Worm (Caenorhabditis elegans): ENCODE data around the gene fbxb-41.

ce11 chrII:1063926-1064325, 21.8 kb upstream of the fbxb-41 start:
- TF ChIP-seq nhr-76 (tag; optimal IDR thresholded peaks at IDR 0.05) (no peak), nhr-12 (tag; optimal IDR thresholded peaks at IDR 0.05) (no peak), nhr-11 (tag; optimal IDR thresholded peaks at IDR 0.05) (no peak), elt-3 (tag; optimal IDR thresholded peaks at IDR 0.05) (no peak), nhr-237 (tag; optimal IDR thresholded peaks at IDR 0.05) (no peak), elt-2 (tag; optimal IDR thresholded peaks at IDR 0.05) (no peak), ceh-8 (GFP tag; optimal IDR thresholded peaks at IDR 0.05) (no peak), unc-30 (tag; optimal IDR thresholded peaks at IDR 0.05) (no peak), fkh-10 (GFP tag; optimal IDR thresholded peaks at IDR 0.05) (no peak), pax-3 (tag; optimal IDR thresholded peaks at IDR 0.05) (no peak), hlh-4 (tag; optimal IDR thresholded peaks at IDR 0.05) (no peak), aly-2 (tag; optimal IDR thresholded peaks at IDR 0.05) (no peak), fos-1 (tag; optimal IDR thresholded peaks at IDR 0.05) (no peak)

All from whole organism, L1 larva.